Comparison of ENCODE assay signal across 2 fruit fly cellular contexts in genomic region chrX:15475791-15476190, dm6.
TF ChIP-seq lines count a peak whose summit lies in the region.

Gene CG6324 (plus strand): TSS chrX:15476091.

- TF ChIP-seq CTCF in whole organism, embryonic (GFP tag; optimal IDR thresholded peaks at IDR 0.05; lab: Kevin White, UChicago), result no peak

TF ChIP-seq in whole organism, embryonic, 481 proteins besides CTCF, POLR2A, EP300 and RAD21:
- TF ChIP-seq Dref (GFP tag; IDR thresholded peaks at IDR 0.05; lab: Robert Waterston, UW), result peak; percentile 26; the same call in 1 of the 2 replicates
- TF ChIP-seq CG6175 (GFP tag; IDR thresholded peaks at IDR 0.05; lab: Robert Waterston, UW), result no peak
- no peak for TF ChIP-seq Taf1 (GFP tag; IDR thresholded peaks at IDR 0.05; lab: Robert Waterston, UW)
- TF ChIP-seq CG17912 (GFP tag; optimal IDR thresholded peaks at IDR 0.05; lab: Kevin White, UChicago), result no peak
- no peak for TF ChIP-seq Bdp1 (GFP tag; optimal IDR thresholded peaks at IDR 0.05; lab: Kevin White, UChicago)
- TF ChIP-seq tgo (GFP tag; IDR thresholded peaks at IDR 0.05; lab: Robert Waterston, UW), result 0 out of 3 replicates have a peak, but pooled peaks have one; percentile 4
- peak; percentile 5 for TF ChIP-seq Med (GFP tag; lab: Kevin White, UChicago)
- TF ChIP-seq CG9215 (GFP tag; IDR thresholded peaks at IDR 0.05; lab: Robert Waterston, UW), result no peak
- TF ChIP-seq amos (GFP tag; IDR thresholded peaks at IDR 0.05; lab: Robert Waterston, UW; ENCODE audit: partially characterized antibody), result peak; percentile 11; the same call in 1 of the 2 replicates
- no peak for TF ChIP-seq E2f1 (GFP tag; IDR thresholded peaks at IDR 0.05; lab: Robert Waterston, UW)
- no peak for TF ChIP-seq Lhr (GFP tag; optimal IDR thresholded peaks at IDR 0.05; lab: Kevin White, UChicago)
- TF ChIP-seq Sin3A (optimal IDR thresholded peaks at IDR 0.05; lab: Kevin White, UChicago), result peak; percentile 2
- no peak for TF ChIP-seq tll (GFP tag; optimal IDR thresholded peaks at IDR 0.05; lab: Kevin White, UChicago)
- TF ChIP-seq danr (GFP tag; IDR thresholded peaks at IDR 0.05; lab: Robert Waterston, UW), result 0 out of 2 replicates have a peak, but pooled peaks have one; percentile 0
- no peak for TF ChIP-seq slbo (GFP tag; IDR thresholded peaks at IDR 0.05; lab: Robert Waterston, UW)
- no peak for TF ChIP-seq Tbp (GFP tag; optimal IDR thresholded peaks at IDR 0.05; lab: Kevin White, UChicago)
- TF ChIP-seq CG13123 (GFP tag; optimal IDR thresholded peaks at IDR 0.05; lab: Kevin White, UChicago), result no peak

TF ChIP-seq in whole organism, prepupa, 60 proteins besides CTCF, POLR2A, EP300 and RAD21:
- TF ChIP-seq CG6276 (GFP tag; optimal IDR thresholded peaks at IDR 0.05; lab: Kevin White, UChicago) (no peak), Ets96B (tag; optimal IDR thresholded peaks at IDR 0.05; lab: Kevin White, UChicago) (no peak), Eip93F (GFP tag; optimal IDR thresholded peaks at IDR 0.05; lab: Kevin White, UChicago) (no peak), CG8119 (GFP tag; IDR thresholded peaks at IDR 0.05; lab: Robert Waterston, UW) (no peak), dsx (GFP tag; optimal IDR thresholded peaks at IDR 0.05; lab: Kevin White, UChicago; ENCODE audit: poor library complexity, severe bottlenecking) (peak; percentile 7)
